Fruit fly (Drosophila melanogaster) whole organism, wandering third instar larva: ENCODE results near the gene mof.

Experiments
- Abd-B ChIP-seq: fragments of >200 bp; optimal IDR thresholded peaks from 2 replicates; lab custom pipeline; 2017; ENCODE audit warnings: missing biosample characterization, missing genetic modification characterization
- Dfd ChIP-seq: fragments of >200 bp; optimal IDR thresholded peaks from 2 replicates; lab custom pipeline; 2017; ENCODE audit warnings: missing biosample characterization, missing genetic modification characterization
- HLH106 ChIP-seq: fragments of 200-800 bp; optimal IDR thresholded peaks from 3 replicates; lab custom pipeline; 2019; ENCODE audit warnings: missing biosample characterization, mild to moderate bottlenecking, missing genetic modification characterization, moderate library complexity
- Hr78 ChIP-seq: fragments of >200 bp; optimal IDR thresholded peaks from 2 replicates; lab custom pipeline; 2017; ENCODE audit warnings: missing biosample characterization, missing genetic modification characterization
- Mio ChIP-seq: sonication (Bioruptor generic); optimal IDR thresholded peaks from 2 replicates; lab custom pipeline; 2016; ENCODE audit warnings: missing biosample characterization, missing genetic modification characterization
- brk ChIP-seq: fragments of 200-800 bp; sonication (Bioruptor generic); optimal IDR thresholded peaks from 2 replicates; lab custom pipeline; 2016; ENCODE audit warnings: missing biosample characterization, mild to moderate bottlenecking, missing genetic modification characterization
- dsf ChIP-seq: sonication (Bioruptor generic); optimal IDR thresholded peaks from 2 replicates; lab custom pipeline; 2016; ENCODE audit warnings: missing biosample characterization, missing genetic modification characterization, borderline replicate concordance
- h ChIP-seq: fragments of 200-800 bp; sonication (Bioruptor generic); optimal IDR thresholded peaks from 3 replicates; lab custom pipeline; 2016; ENCODE audit warnings: missing biosample characterization, mild to moderate bottlenecking, missing genetic modification characterization

mof gene

dm6 chrX:5839737-5840136 is 36.9 kb downstream of the mof start:
- TF ChIP-seq Mio (GFP tag; lab: Kevin White, UChicago) (no peak), Hr78 (GFP tag; lab: Kevin White, UChicago) (no peak), dsf (GFP tag; lab: Kevin White, UChicago) (no peak), HLH106 (tag; lab: Kevin White, UChicago) (no peak), Dfd (no peak), h (GFP tag; lab: Kevin White, UChicago) (no peak), brk (GFP tag; lab: Kevin White, UChicago) (no peak), Abd-B (GFP tag; lab: Kevin White, UChicago) (no peak)
